Fruit fly (Drosophila melanogaster) whole organism, embryonic: Measurements from ENCODE around the gene AstA-R1.

Experiments used
- Atf-2 ChIP-seq: fragments of 200-800 bp; sonication (Bioruptor generic); optimal IDR thresholded peaks from 2 replicates; lab custom pipeline; 2016; ENCODE audit warnings: missing biosample characterization, missing genetic modification characterization
- C15 ChIP-seq: fragments of 200-800 bp; sonication (Bioruptor generic); IDR thresholded peaks from 3 replicates; pipeline ENCODE4 v1.3.6; 2022; ENCODE audit warnings: missing biosample characterization, missing genetic modification characterization
- CG10147 ChIP-seq: fragments of 200-800 bp; sonication (Bioruptor generic); optimal IDR thresholded peaks from 2 replicates; lab custom pipeline; 2019; ENCODE audit warnings: missing biosample characterization, mild to moderate bottlenecking, missing genetic modification characterization, moderate library complexity
- CG11560 ChIP-seq: fragments of 200-800 bp; sonication (Bioruptor generic); IDR thresholded peaks from 3 replicates; pipeline ENCODE4 v1.3.6; 2022; ENCODE audit warnings: missing biosample characterization, missing genetic modification characterization
- CG12299 ChIP-seq: fragments of 200-800 bp; sonication (Bioruptor generic); optimal IDR thresholded peaks from 2 replicates; lab custom pipeline; 2018; ENCODE audit warnings: missing biosample characterization, mild to moderate bottlenecking, missing genetic modification characterization
- CG12391 ChIP-seq: fragments of 200-800 bp; sonication (Bioruptor generic); optimal IDR thresholded peaks from 3 replicates; lab custom pipeline; 2018; ENCODE audit warnings: missing biosample characterization, mild to moderate bottlenecking, missing genetic modification characterization, moderate library complexity
- CG15696 ChIP-seq: fragments of 200-800 bp; sonication (Bioruptor generic); optimal IDR thresholded peaks from 2 replicates; lab custom pipeline; 2019; ENCODE audit warnings: missing biosample characterization, mild to moderate bottlenecking, missing genetic modification characterization, moderate library complexity
- CG16863 ChIP-seq: fragments of 200-800 bp; sonication (Bioruptor generic); optimal IDR thresholded peaks from 3 replicates; lab custom pipeline; 2016; ENCODE audit warnings: missing biosample characterization, missing genetic modification characterization
- CG17361 ChIP-seq: fragments of 200-800 bp; sonication (Bioruptor generic); IDR thresholded peaks from 3 replicates; pipeline ENCODE4 v1.3.6; 2022; ENCODE audit warnings: missing biosample characterization, missing genetic modification characterization
- CG17612 ChIP-seq: fragments of 200-800 bp; sonication (Bioruptor generic); IDR thresholded peaks from 2 replicates; pipeline ENCODE4 v1.3.6; 2022; ENCODE audit warnings: missing biosample characterization, missing genetic modification characterization
- CG2129 ChIP-seq: fragments of 200-800 bp; sonication (Bioruptor generic); IDR thresholded peaks from 2 replicates; pipeline ENCODE4 v1.3.6; 2022; ENCODE audit warnings: missing biosample characterization, missing genetic modification characterization; ENCODE audit not compliant: partially characterized antibody
- CG4617 ChIP-seq: fragments of 200-800 bp; sonication (Bioruptor generic); optimal IDR thresholded peaks from 3 replicates; lab custom pipeline; 2016; ENCODE audit warnings: missing biosample characterization, missing genetic modification characterization, borderline replicate concordance
- CG8281 ChIP-seq: fragments of 200-800 bp; sonication (Bioruptor generic); optimal IDR thresholded peaks from 2 replicates; lab custom pipeline; 2018; ENCODE audit warnings: missing biosample characterization, mild to moderate bottlenecking, missing genetic modification characterization, moderate library complexity
- CG9609 ChIP-seq: fragments of 200-800 bp; sonication (Bioruptor generic); optimal IDR thresholded peaks from 3 replicates; lab custom pipeline; 2016; ENCODE audit warnings: missing biosample characterization, missing genetic modification characterization
- CG9817 ChIP-seq: fragments of 200-800 bp; sonication (Bioruptor generic); optimal IDR thresholded peaks from 2 replicates; lab custom pipeline; 2018; ENCODE audit warnings: missing biosample characterization, mild to moderate bottlenecking, missing genetic modification characterization, moderate library complexity
- Camta ChIP-seq: fragments of 200-800 bp; sonication (Bioruptor generic); optimal IDR thresholded peaks from 2 replicates; lab custom pipeline; 2016; ENCODE audit warnings: missing biosample characterization, missing genetic modification characterization
- Dip2 ChIP-seq: fragments of 200-800 bp; sonication (Bioruptor generic); IDR thresholded peaks from 2 replicates; pipeline ENCODE4 v1.3.6; 2022; ENCODE audit warnings: missing biosample characterization, missing genetic modification characterization
- Doc2 ChIP-seq: fragments of 200-800 bp; sonication (Bioruptor generic); IDR thresholded peaks from 2 replicates; pipeline ENCODE4 v1.3.6; 2022; ENCODE audit warnings: missing biosample characterization, missing genetic modification characterization
- Fer1 ChIP-seq: fragments of 200-800 bp; sonication (Bioruptor generic); optimal IDR thresholded peaks from 2 replicates; lab custom pipeline; 2017; ENCODE audit warnings: missing biosample characterization, mild to moderate bottlenecking, missing genetic modification characterization
- Fer2 ChIP-seq: fragments of 200-800 bp; sonication (Bioruptor generic); optimal IDR thresholded peaks from 2 replicates; lab custom pipeline; 2018; ENCODE audit warnings: missing biosample characterization, mild to moderate bottlenecking, missing genetic modification characterization, moderate library complexity
- GATAe ChIP-seq: fragments of 200-800 bp; sonication (Bioruptor generic); conservative IDR thresholded peaks from 2 replicates; pipeline ENCODE4 v1.3.6; 2022; ENCODE audit warnings: missing biosample characterization, missing genetic modification characterization
- H15 ChIP-seq: fragments of 200-800 bp; sonication (Bioruptor generic); IDR thresholded peaks from 3 replicates; pipeline ENCODE4 v1.3.6; 2022; ENCODE audit warnings: missing biosample characterization, missing genetic modification characterization
- Hmx ChIP-seq: fragments of 200-800 bp; sonication (Bioruptor generic); optimal IDR thresholded peaks from 2 replicates; lab custom pipeline; 2016; ENCODE audit warnings: missing biosample characterization, missing genetic modification characterization
- Kr ChIP-seq: fragments of 200-800 bp; sonication (Bioruptor generic); optimal IDR thresholded peaks from 2 replicates; lab custom pipeline; 2017; ENCODE audit warnings: missing biosample characterization, mild to moderate bottlenecking, missing genetic modification characterization
- Nf-YC ChIP-seq: fragments of 200-800 bp; optimal IDR thresholded peaks from 3 replicates; lab custom pipeline; 2019; ENCODE audit warnings: missing biosample characterization, mild to moderate bottlenecking, missing genetic modification characterization, moderate library complexity
- Poxn ChIP-seq: fragments of 200-800 bp; sonication (Bioruptor generic); IDR thresholded peaks from 2 replicates; pipeline ENCODE4 v1.3.6; 2022; ENCODE audit warnings: missing biosample characterization, missing genetic modification characterization
- Sox100B ChIP-seq: fragments of 200-800 bp; sonication (Bioruptor generic); optimal IDR thresholded peaks from 3 replicates; lab custom pipeline; 2018; ENCODE audit warnings: missing biosample characterization, mild to moderate bottlenecking, missing genetic modification characterization
- Sry-δ ChIP-seq: fragments of 200-800 bp; sonication (Bioruptor generic); optimal IDR thresholded peaks from 2 replicates; lab custom pipeline; 2016; ENCODE audit warnings: missing biosample characterization, missing genetic modification characterization
- TFAM ChIP-seq: fragments of 200-800 bp; sonication (Bioruptor generic); optimal IDR thresholded peaks from 2 replicates; lab custom pipeline; 2017; ENCODE audit warnings: missing biosample characterization, missing genetic modification characterization, inconsistent platforms
- al ChIP-seq: fragments of 200-800 bp; sonication (Bioruptor generic); IDR thresholded peaks from 2 replicates; pipeline ENCODE4 v1.3.6; 2022; ENCODE audit warnings: missing biosample characterization, missing genetic modification characterization
- chn ChIP-seq: fragments of 200-800 bp; sonication (Bioruptor generic); optimal IDR thresholded peaks from 2 replicates; lab custom pipeline; 2016; ENCODE audit warnings: missing biosample characterization, missing genetic modification characterization
- cwo ChIP-seq: fragments of 200-800 bp; sonication (Bioruptor generic); optimal IDR thresholded peaks from 3 replicates; lab custom pipeline; 2017; ENCODE audit warnings: missing biosample characterization, missing genetic modification characterization, mild to moderate bottlenecking, moderate library complexity, missing genetic modification reagents
- disco-r ChIP-seq: fragments of 200-800 bp; sonication (Bioruptor generic); optimal IDR thresholded peaks from 2 replicates; lab custom pipeline; 2016; ENCODE audit warnings: missing biosample characterization, missing genetic modification characterization
- dysf ChIP-seq: fragments of 200-800 bp; sonication (Bioruptor generic); IDR thresholded peaks from 3 replicates; pipeline ENCODE4 v1.3.6; 2022; ENCODE audit warnings: missing biosample characterization, missing genetic modification characterization
- exex ChIP-seq: fragments of 200-800 bp; sonication (Bioruptor generic); optimal IDR thresholded peaks from 4 replicates; lab custom pipeline; 2018; ENCODE audit warnings: missing biosample characterization, mild to moderate bottlenecking, missing genetic modification characterization, moderate library complexity
- fd64A ChIP-seq: fragments of 200-800 bp; sonication (Bioruptor generic); optimal IDR thresholded peaks from 3 replicates; lab custom pipeline; 2018; ENCODE audit warnings: missing biosample characterization, mild to moderate bottlenecking, missing genetic modification characterization
- fu2 ChIP-seq: fragments of 200-800 bp; sonication (Bioruptor generic); optimal IDR thresholded peaks from 2 replicates; lab custom pipeline; 2016; ENCODE audit warnings: missing biosample characterization, missing genetic modification characterization
- gcm ChIP-seq: fragments of 200-800 bp; sonication (Bioruptor generic); optimal IDR thresholded peaks from 2 replicates; lab custom pipeline; 2019; ENCODE audit warnings: missing biosample characterization, mild to moderate bottlenecking, missing genetic modification characterization, moderate library complexity
- gem ChIP-seq: fragments of 200-800 bp; sonication (Bioruptor generic); optimal IDR thresholded peaks from 2 replicates; lab custom pipeline; 2019; ENCODE audit warnings: missing biosample characterization, mild to moderate bottlenecking, missing genetic modification characterization, moderate library complexity
- gro ChIP-seq: fragments of 200-800 bp; sonication (Bioruptor generic); optimal IDR thresholded peaks from 2 replicates; lab custom pipeline; 2016; ENCODE audit warnings: missing biosample characterization, missing genetic modification characterization
- hth ChIP-seq: fragments of >200 bp; optimal IDR thresholded peaks from 2 replicates; lab custom pipeline; 2017; ENCODE audit warnings: inconsistent platforms
- kay ChIP-seq: fragments of 200-800 bp; sonication (Bioruptor generic); optimal IDR thresholded peaks from 2 replicates; lab custom pipeline; 2016; ENCODE audit warnings: missing biosample characterization, missing genetic modification characterization
- klu ChIP-seq: fragments of 200-800 bp; sonication (Bioruptor generic); IDR thresholded peaks from 2 replicates; pipeline ENCODE4 v1.3.6; 2022; ENCODE audit warnings: missing biosample characterization, missing genetic modification characterization
- nerfin-1 ChIP-seq: fragments of 200-800 bp; sonication (Bioruptor generic); optimal IDR thresholded peaks from 3 replicates; lab custom pipeline; 2019; ENCODE audit warnings: missing biosample characterization, mild to moderate bottlenecking, missing genetic modification characterization, moderate library complexity
- nerfin-2 ChIP-seq: fragments of 200-800 bp; sonication (Bioruptor generic); IDR thresholded peaks from 2 replicates; pipeline ENCODE4 v1.3.6; 2022; ENCODE audit warnings: missing biosample characterization, missing genetic modification characterization; ENCODE audit not compliant: partially characterized antibody
- sd ChIP-seq: fragments of 200-800 bp; sonication (Bioruptor generic); optimal IDR thresholded peaks from 3 replicates; lab custom pipeline; 2018; ENCODE audit warnings: missing biosample characterization, mild to moderate bottlenecking, missing genetic modification characterization, moderate library complexity
- sim ChIP-seq: fragments of 200-800 bp; sonication (Bioruptor generic); IDR thresholded peaks from 2 replicates; pipeline ENCODE4 v1.3.6; 2022; ENCODE audit warnings: missing biosample characterization, missing genetic modification characterization
- slbo ChIP-seq: fragments of 200-800 bp; sonication (Bioruptor generic); IDR thresholded peaks from 2 replicates; pipeline ENCODE4 v1.3.6; 2022; ENCODE audit warnings: missing biosample characterization, missing genetic modification characterization
- tin ChIP-seq: fragments of 200-800 bp; sonication (Bioruptor generic); optimal IDR thresholded peaks from 3 replicates; lab custom pipeline; 2016; ENCODE audit warnings: missing biosample characterization, missing genetic modification characterization
- usp ChIP-seq: fragments of >200 bp; optimal IDR thresholded peaks from 2 replicates; lab custom pipeline; 2017; ENCODE audit warnings: missing biosample characterization, missing genetic modification characterization
- vfl ChIP-seq: fragments of 200-800 bp; sonication (Bioruptor generic); optimal IDR thresholded peaks from 2 replicates; lab custom pipeline; 2016; ENCODE audit warnings: missing biosample characterization, missing genetic modification characterization

Gene AstA-R1

DNA sequence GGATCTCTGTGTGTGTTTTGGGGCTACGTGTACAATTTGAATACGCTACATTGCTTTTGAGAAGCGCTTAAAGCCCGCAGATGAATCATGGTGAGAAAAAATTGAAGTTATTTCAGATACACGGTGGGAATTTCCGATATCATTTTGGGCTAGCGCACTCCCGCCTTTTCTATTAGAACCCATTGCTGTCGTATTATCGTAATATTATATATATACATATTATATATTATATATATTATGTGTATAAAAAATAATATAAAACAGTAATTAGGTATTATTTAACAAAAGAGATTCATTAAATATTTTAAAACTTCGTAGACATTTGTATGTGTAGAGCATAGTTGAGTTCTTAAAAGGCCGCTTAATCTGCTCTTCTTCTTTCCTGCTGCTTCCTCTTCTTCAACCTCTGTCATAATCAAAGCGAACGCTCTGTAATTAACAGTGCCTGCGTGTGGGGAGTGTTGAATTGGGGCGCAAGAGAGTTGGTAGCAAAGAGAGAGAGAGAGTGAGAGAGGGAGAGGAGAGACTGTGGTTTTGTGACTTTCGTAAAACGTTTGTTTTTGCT lies 103.6 kb downstream of the AstA-R1 start (continued):
- TF ChIP-seq CG15696, result peak; percentile 49
- peak; percentile 97 for TF ChIP-seq CG17361 (GFP tag; lab: Robert Waterston, UW)
- TF ChIP-seq CG12391 (tag; lab: Kevin White, UChicago), result peak; percentile 89
- TF ChIP-seq Sry-δ, result no peak
- TF ChIP-seq Doc2, result no peak
- TF ChIP-seq sd, result peak; percentile 58
- no peak for TF ChIP-seq klu (GFP tag; lab: Robert Waterston, UW)
- TF ChIP-seq CG12299 (tag; lab: Kevin White, UChicago), result peak; percentile 58
- peak; percentile 70 for TF ChIP-seq Nf-YC (tag; lab: Kevin White, UChicago)
- TF ChIP-seq tin (GFP tag; lab: Kevin White, UChicago), result peak; percentile 65
- TF ChIP-seq hth (lab: Kevin White, UChicago), result no peak
- TF ChIP-seq CG4617 (GFP tag; lab: Kevin White, UChicago), result no peak
- no peak for TF ChIP-seq vfl
- no peak for TF ChIP-seq fd64A (GFP tag; lab: Kevin White, UChicago)
- peak; percentile 81 for TF ChIP-seq CG10147 (GFP tag; lab: Kevin White, UChicago)
- peak; percentile 31 for TF ChIP-seq Kr
- TF ChIP-seq Fer1, result peak; percentile 79
- TF ChIP-seq Camta (GFP tag; lab: Kevin White, UChicago), result no peak
- peak; percentile 81 for TF ChIP-seq gcm (GFP tag; lab: Kevin White, UChicago)
- peak; percentile 63 for TF ChIP-seq cwo (GFP tag; lab: Kevin White, UChicago)
- TF ChIP-seq Dip2, result no peak
- TF ChIP-seq dysf, result peak; percentile 73; the same call in 2 of the 3 replicates
- no peak for TF ChIP-seq usp (GFP tag; lab: Kevin White, UChicago)
- TF ChIP-seq TFAM (GFP tag; lab: Kevin White, UChicago), result no peak
- TF ChIP-seq disco-r (GFP tag; lab: Kevin White, UChicago), result no peak
- no peak for TF ChIP-seq CG17612 (GFP tag; lab: Robert Waterston, UW)
- TF ChIP-seq gem (tag; lab: Kevin White, UChicago), result peak; percentile 94
- peak; percentile 44 for TF ChIP-seq chn (GFP tag; lab: Kevin White, UChicago)
- TF ChIP-seq kay (GFP tag; lab: Kevin White, UChicago), result peak; percentile 45
- peak; percentile 31 for TF ChIP-seq Fer2 (tag; lab: Kevin White, UChicago)
- no peak for TF ChIP-seq fu2
- TF ChIP-seq CG2129, result no peak
- peak; percentile 69 for TF ChIP-seq slbo (GFP tag; lab: Robert Waterston, UW)
- 0 out of 3 replicates have a peak, but pooled peaks have one; percentile 39 for TF ChIP-seq H15 (GFP tag; lab: Robert Waterston, UW)
- TF ChIP-seq nerfin-2 (GFP tag; lab: Robert Waterston, UW), result no peak
- TF ChIP-seq CG8281 (tag; lab: Kevin White, UChicago), result peak; percentile 65
- peak; percentile 59 for TF ChIP-seq exex (tag; lab: Kevin White, UChicago)
- TF ChIP-seq gro (GFP tag; lab: Kevin White, UChicago), result no peak
- TF ChIP-seq al (GFP tag; lab: Robert Waterston, UW), result peak; percentile 49; the same call in 1 of the 2 replicates
- TF ChIP-seq C15 (GFP tag; lab: Robert Waterston, UW), result no peak
- no peak for TF ChIP-seq GATAe (GFP tag; lab: Robert Waterston, UW)
- TF ChIP-seq CG16863, result peak; percentile 16
- TF ChIP-seq Atf-2 (GFP tag; lab: Kevin White, UChicago), result no peak
- TF ChIP-seq Poxn (GFP tag; lab: Robert Waterston, UW), result no peak
- TF ChIP-seq CG11560 (tag; lab: Robert Waterston, UW), result no peak; the same call in 1 of the 3 replicates
- no peak for TF ChIP-seq Hmx (GFP tag; lab: Kevin White, UChicago)
- no peak for TF ChIP-seq sim (GFP tag; lab: Robert Waterston, UW)
- TF ChIP-seq CG9817 (tag; lab: Kevin White, UChicago), result peak; percentile 63
- TF ChIP-seq CG9609 (GFP tag; lab: Kevin White, UChicago), result no peak
- peak; percentile 95 for TF ChIP-seq Sox100B
- TF ChIP-seq nerfin-1 (tag; lab: Kevin White, UChicago), result peak; percentile 81
